Worm (Caenorhabditis elegans): Measurements from ENCODE around the gene F35D11.3.

ce11 chrII:4572579-4572978 is 35.6 kb upstream of the F35D11.3 start:
- TF ChIP-seq aly-1 (tag; optimal IDR thresholded peaks at IDR 0.05) (no peak), ceh-13 (GFP tag; optimal IDR thresholded peaks at IDR 0.05) (no peak), tbx-37 (GFP tag; conservative IDR thresholded peaks at IDR 0.05) (no peak), ama-1 (optimal IDR thresholded peaks at IDR 0.05) (no peak), flt-1 (GFP tag; IDR thresholded peaks at IDR 0.05) (no peak), ceh-36 (tag; optimal IDR thresholded peaks at IDR 0.05) (no peak), sea-1 (GFP tag; conservative IDR thresholded peaks at IDR 0.05) (no peak), tbx-11 (GFP tag; IDR thresholded peaks at IDR 0.05) (no peak), scrt-1 (GFP tag; IDR thresholded peaks at IDR 0.05) (no peak), ets-7 (tag; optimal IDR thresholded peaks at IDR 0.05) (no peak)
